Worm (Caenorhabditis elegans) whole organism, late embryonic: Measurements from ENCODE around the gene npp-8.

Source experiments
- F13H6.1 ChIP-seq: sonication (generic microtip); optimal IDR thresholded peaks from 2 replicates; lab custom pipeline; 2016; ENCODE audit warnings: missing genetic modification characterization, missing compliant biosample characterization
- K09A11.1 ChIP-seq: sonication (generic microtip); optimal IDR thresholded peaks from 2 replicates; lab custom pipeline; 2017; ENCODE audit warnings: antibody characterized with exemption, mild to moderate bottlenecking, missing genetic modification characterization, missing compliant biosample characterization; ENCODE audit not compliant: insufficient read depth
- T23F11.4 ChIP-seq: fragments of 200-800 bp; sonication (Bioruptor generic); optimal IDR thresholded peaks from 2 replicates; lab custom pipeline; 2018; ENCODE audit warnings: mild to moderate bottlenecking, missing genetic modification characterization, missing compliant biosample characterization
- ceh-48 ChIP-seq: sonication (generic microtip); optimal IDR thresholded peaks from 2 replicates; lab custom pipeline; 2016; ENCODE audit warnings: missing genetic modification characterization, inconsistent platforms, missing compliant biosample characterization
- che-1 ChIP-seq: sonication (generic microtip); optimal IDR thresholded peaks from 2 replicates; lab custom pipeline; 2016; ENCODE audit warnings: mild to moderate bottlenecking, missing genetic modification characterization, missing compliant biosample characterization
- fkh-6 ChIP-seq: sonication (generic microtip); optimal IDR thresholded peaks from 2 replicates; lab custom pipeline; 2016; ENCODE audit warnings: missing genetic modification characterization, missing compliant biosample characterization
- gmeb-2 ChIP-seq: sonication (generic microtip); optimal IDR thresholded peaks from 2 replicates; lab custom pipeline; 2016; ENCODE audit warnings: missing genetic modification characterization, inconsistent platforms, missing compliant biosample characterization
- nhr-232 ChIP-seq: sonication (generic microtip); optimal IDR thresholded peaks from 2 replicates; lab custom pipeline; 2016; ENCODE audit warnings: missing genetic modification characterization, missing compliant biosample characterization

DNA sequence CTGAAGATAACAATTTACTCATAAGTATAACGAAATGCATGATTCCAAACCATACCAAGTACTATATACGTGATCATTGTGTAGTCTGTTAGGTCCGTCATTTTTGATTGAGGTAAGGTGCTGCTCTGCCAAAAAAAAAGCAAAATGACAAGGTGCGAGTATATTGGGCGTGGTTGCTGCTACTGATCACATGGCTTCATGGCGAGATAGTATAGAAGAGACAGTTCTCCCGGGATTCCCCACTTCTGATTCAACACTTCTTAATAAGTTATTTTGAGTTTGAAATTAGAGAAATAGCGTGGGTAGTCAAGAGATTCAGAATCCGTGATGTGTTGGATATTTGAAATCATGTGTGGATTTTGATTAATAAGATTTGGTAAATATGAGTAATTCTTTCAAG lies 74.4 kb downstream of the npp-8 start, which contains the start of gene K03H6.4:
- no peak for TF ChIP-seq nhr-232
- no peak for TF ChIP-seq F13H6.1 (tag; lab: Kevin White, UChicago)
- TF ChIP-seq gmeb-2 (tag; lab: Kevin White, UChicago): no peak
- no peak for TF ChIP-seq fkh-6
- TF ChIP-seq K09A11.1 (tag; lab: Kevin White, UChicago): no peak
- TF ChIP-seq T23F11.4: no peak
- TF ChIP-seq che-1 (tag; lab: Kevin White, UChicago): no peak
- no peak for TF ChIP-seq ceh-48
